Worm (Caenorhabditis elegans) whole organism, midembryonic: ENCODE measurements around the gene rad-54.L2.

ENCODE experiments used
- flt-1 ChIP-seq: fragments of 200-800 bp; sonication (Bioruptor generic); IDR thresholded peaks from 2 replicates; pipeline ENCODE4 v1.3.6; 2022; ENCODE audit warnings: missing genetic modification characterization, missing compliant biosample characterization
- med-1 ChIP-seq: sonication (generic microtip); optimal IDR thresholded peaks from 2 replicates; lab custom pipeline; 2017; ENCODE audit warnings: missing genetic modification characterization, mild to moderate bottlenecking, missing compliant biosample characterization, antibody characterized with exemption, missing genetic modification reagents; ENCODE audit not compliant: insufficient read depth
- ref-1 ChIP-seq: fragments of 200-800 bp; sonication (Bioruptor generic); conservative IDR thresholded peaks from 2 replicates; pipeline ENCODE4 v1.3.6; 2022; ENCODE audit warnings: missing genetic modification reagents, missing genetic modification characterization, missing compliant biosample characterization
- ztf-23 ChIP-seq: fragments of 200-800 bp; sonication (Bioruptor generic); IDR thresholded peaks from 2 replicates; pipeline ENCODE4 v1.3.6; 2022; ENCODE audit warnings: missing genetic modification reagents, missing genetic modification characterization, missing compliant biosample characterization

DNA sequence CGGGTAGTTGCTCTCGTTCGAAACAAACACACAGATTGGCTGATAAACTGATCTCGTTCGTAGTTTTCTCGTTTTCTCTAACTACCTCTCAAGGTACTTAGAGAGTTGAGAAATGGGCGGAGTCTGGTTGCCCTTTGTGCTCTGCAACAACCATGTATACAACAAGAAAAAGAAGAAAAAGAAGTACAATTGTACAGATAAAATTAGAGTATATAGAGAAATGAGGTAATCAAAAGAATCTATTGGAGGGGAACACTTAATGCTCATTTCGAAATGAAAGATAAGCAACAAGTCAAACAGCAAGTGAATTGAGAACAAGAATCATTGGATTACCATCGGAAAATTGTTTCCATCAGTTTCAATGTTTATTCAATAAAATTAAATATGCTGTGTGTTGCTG, 28.5 kb upstream of the rad-54.L2 start, which contains the start of gene C09G9.1:
- TF ChIP-seq med-1 (GFP tag; lab: Kevin White, UChicago) (no peak), flt-1 (GFP tag; lab: Robert Waterston, UW) (no peak), ztf-23 (GFP tag; lab: Robert Waterston, UW) (no peak), ref-1 (GFP tag; lab: Robert Waterston, UW) (no peak)
